Fruit fly (Drosophila melanogaster) whole organism, embryonic: ENCODE data around the gene sob.

Experiments
- Adf1 ChIP-seq: fragments of 200-800 bp; sonication (Bioruptor generic); IDR thresholded peaks from 2 replicates; pipeline ENCODE4 v1.3.6; 2022; ENCODE audit warnings: missing biosample characterization, missing genetic modification characterization
- Atf3 ChIP-seq: fragments of 200-800 bp; sonication (Bioruptor generic); optimal IDR thresholded peaks from 3 replicates; lab custom pipeline; 2016; ENCODE audit warnings: missing biosample characterization, missing genetic modification characterization
- CG1024 ChIP-seq: fragments of 200-800 bp; sonication (Bioruptor generic); IDR thresholded peaks from 2 replicates; pipeline ENCODE4 v1.3.6; 2022; ENCODE audit warnings: missing biosample characterization, missing genetic modification characterization
- CG11723 ChIP-seq: fragments of 200-800 bp; sonication (Bioruptor generic); optimal IDR thresholded peaks from 2 replicates; lab custom pipeline; 2017; ENCODE audit warnings: missing biosample characterization, mild to moderate bottlenecking, missing genetic modification characterization
- CG12071 ChIP-seq: fragments of 200-800 bp; sonication (Bioruptor generic); optimal IDR thresholded peaks from 3 replicates; lab custom pipeline; 2018; ENCODE audit warnings: missing biosample characterization, mild to moderate bottlenecking, missing genetic modification characterization
- CG13296 ChIP-seq: fragments of 200-800 bp; sonication (Bioruptor generic); optimal IDR thresholded peaks from 3 replicates; lab custom pipeline; 2018; ENCODE audit warnings: missing biosample characterization, mild to moderate bottlenecking, missing genetic modification characterization
- CG15269 ChIP-seq: fragments of 200-800 bp; sonication (Bioruptor generic); optimal IDR thresholded peaks from 2 replicates; lab custom pipeline; 2018; ENCODE audit warnings: missing biosample characterization, mild to moderate bottlenecking, missing genetic modification characterization, moderate library complexity
- CG15696 ChIP-seq: fragments of 200-800 bp; sonication (Bioruptor generic); optimal IDR thresholded peaks from 2 replicates; lab custom pipeline; 2019; ENCODE audit warnings: missing biosample characterization, mild to moderate bottlenecking, missing genetic modification characterization, moderate library complexity
- CG1603 ChIP-seq: fragments of 200-800 bp; sonication (Bioruptor generic); optimal IDR thresholded peaks from 2 replicates; lab custom pipeline; 2019; ENCODE audit warnings: missing biosample characterization, mild to moderate bottlenecking, missing genetic modification characterization, moderate library complexity
- CG17328 ChIP-seq: fragments of 200-800 bp; sonication (Bioruptor generic); IDR thresholded peaks from 2 replicates; pipeline ENCODE4 v1.3.6; 2022; ENCODE audit warnings: missing biosample characterization, missing genetic modification characterization
- CG18619 ChIP-seq: fragments of 200-800 bp; sonication (Bioruptor generic); optimal IDR thresholded peaks from 3 replicates; lab custom pipeline; 2017; ENCODE audit warnings: missing biosample characterization, mild to moderate bottlenecking, missing genetic modification characterization
- CG18764 ChIP-seq: fragments of 200-800 bp; sonication (Bioruptor generic); optimal IDR thresholded peaks from 3 replicates; lab custom pipeline; 2016; ENCODE audit warnings: missing biosample characterization, missing genetic modification characterization
- CG2202 ChIP-seq: fragments of 200-800 bp; sonication (Bioruptor generic); optimal IDR thresholded peaks from 2 replicates; lab custom pipeline; 2018; ENCODE audit warnings: missing biosample characterization, mild to moderate bottlenecking, missing genetic modification characterization
- CG2712 ChIP-seq: fragments of 200-800 bp; optimal IDR thresholded peaks from 3 replicates; lab custom pipeline; 2019; ENCODE audit warnings: missing biosample characterization, mild to moderate bottlenecking, missing genetic modification characterization, moderate library complexity
- CG34376 ChIP-seq: fragments of 200-800 bp; sonication (Bioruptor generic); optimal IDR thresholded peaks from 2 replicates; lab custom pipeline; 2018; ENCODE audit warnings: missing biosample characterization, mild to moderate bottlenecking, missing genetic modification characterization
- CG3726 ChIP-seq: fragments of 200-800 bp; sonication (Bioruptor generic); IDR thresholded peaks from 3 replicates; pipeline ENCODE4, ENCODE4 v1.3.6; 2022; ENCODE audit warnings: missing biosample characterization, missing genetic modification characterization
- CG6813 ChIP-seq: fragments of 200-800 bp; sonication (Bioruptor generic); optimal IDR thresholded peaks from 2 replicates; lab custom pipeline; 2017; ENCODE audit warnings: missing biosample characterization, missing genetic modification characterization, mild to moderate bottlenecking, moderate library complexity, missing genetic modification reagents
- CG7928 ChIP-seq: fragments of 200-800 bp; sonication (Bioruptor generic); optimal IDR thresholded peaks from 2 replicates; lab custom pipeline; 2017; ENCODE audit warnings: missing biosample characterization, mild to moderate bottlenecking, missing genetic modification characterization
- CG8924 ChIP-seq: fragments of 200-800 bp; optimal IDR thresholded peaks from 3 replicates; lab custom pipeline; 2019; ENCODE audit warnings: missing biosample characterization, mild to moderate bottlenecking, missing genetic modification characterization, moderate library complexity
- D19A ChIP-seq: fragments of 200-800 bp; optimal IDR thresholded peaks from 3 replicates; lab custom pipeline; 2019; ENCODE audit warnings: missing biosample characterization, mild to moderate bottlenecking, missing genetic modification characterization, moderate library complexity
- Dek ChIP-seq: fragments of 200-800 bp; sonication (Bioruptor generic); optimal IDR thresholded peaks from 3 replicates; lab custom pipeline; 2019; ENCODE audit warnings: missing biosample characterization, mild to moderate bottlenecking, missing genetic modification characterization, moderate library complexity
- ERR ChIP-seq: fragments of 200-800 bp; sonication (Bioruptor generic); optimal IDR thresholded peaks from 2 replicates; lab custom pipeline; 2016; ENCODE audit warnings: missing biosample characterization, missing genetic modification characterization
- Hmx ChIP-seq: fragments of 200-800 bp; sonication (Bioruptor generic); optimal IDR thresholded peaks from 2 replicates; lab custom pipeline; 2016; ENCODE audit warnings: missing biosample characterization, missing genetic modification characterization
- Med ChIP-seq: fragments of 200-800 bp; sonication (Bioruptor generic); peaks from one replicate; lab custom pipeline; 2016; ENCODE audit warnings: missing biosample characterization, missing genetic modification characterization, mild to moderate bottlenecking, inconsistent platforms, moderate library complexity
- NC2α ChIP-seq: fragments of 200-800 bp; sonication (Bioruptor generic); optimal IDR thresholded peaks from 2 replicates; lab custom pipeline; 2016; ENCODE audit warnings: missing biosample characterization, missing genetic modification characterization
- Opbp ChIP-seq: fragments of 200-800 bp; sonication (Bioruptor generic); IDR thresholded peaks from 3 replicates; pipeline ENCODE4 v1.3.6; 2022; ENCODE audit warnings: missing biosample characterization, missing genetic modification characterization; ENCODE audit not compliant: partially characterized antibody
- Trl ChIP-seq, 3 experiments: fragments of >200 bp in 2 of 3; fragments of 200-800 bp in 1 of 3; sonication (Bioruptor generic) in 1 of 3; optimal IDR thresholded peaks; 2 replicates in 1 of 3; 3 replicates in 2 of 3; lab custom pipeline; 2016 to 2017; ENCODE audit warnings: missing biosample characterization in 1 of 3, missing genetic modification characterization in 1 of 3
- chif ChIP-seq, 2 experiments: fragments of 200-800 bp; sonication (Bioruptor generic); optimal IDR thresholded peaks; 3 replicates each; lab custom pipeline; 2016; ENCODE audit warnings: missing biosample characterization in 2 of 2, missing genetic modification characterization in 2 of 2
- chm ChIP-seq: fragments of 200-800 bp; sonication (Bioruptor generic); IDR thresholded peaks from 2 replicates; pipeline ENCODE4 v1.3.6; 2022; ENCODE audit warnings: missing biosample characterization, missing genetic modification characterization
- crc ChIP-seq: fragments of 200-800 bp; sonication (Bioruptor generic); optimal IDR thresholded peaks from 2 replicates; lab custom pipeline; 2016; ENCODE audit warnings: missing biosample characterization, missing genetic modification characterization
- cwo ChIP-seq: fragments of 200-800 bp; sonication (Bioruptor generic); optimal IDR thresholded peaks from 3 replicates; lab custom pipeline; 2017; ENCODE audit warnings: missing biosample characterization, missing genetic modification characterization, mild to moderate bottlenecking, moderate library complexity, missing genetic modification reagents
- emc ChIP-seq: fragments of 200-800 bp; sonication (Bioruptor generic); optimal IDR thresholded peaks from 2 replicates; lab custom pipeline; 2016; ENCODE audit warnings: missing biosample characterization, missing genetic modification characterization
- gcm2 ChIP-seq: fragments of 200-800 bp; sonication (Bioruptor generic); optimal IDR thresholded peaks from 2 replicates; lab custom pipeline; 2016; ENCODE audit warnings: missing biosample characterization, missing genetic modification characterization
- gem ChIP-seq: fragments of 200-800 bp; sonication (Bioruptor generic); optimal IDR thresholded peaks from 2 replicates; lab custom pipeline; 2019; ENCODE audit warnings: missing biosample characterization, mild to moderate bottlenecking, missing genetic modification characterization, moderate library complexity
- gfzf ChIP-seq: fragments of 200-800 bp; sonication (Bioruptor generic); optimal IDR thresholded peaks from 2 replicates; lab custom pipeline; 2016; ENCODE audit warnings: missing biosample characterization, mild to moderate bottlenecking, missing genetic modification characterization, moderate library complexity
- grau ChIP-seq: fragments of 200-800 bp; optimal IDR thresholded peaks from 3 replicates; lab custom pipeline; 2019; ENCODE audit warnings: missing biosample characterization, mild to moderate bottlenecking, missing genetic modification characterization, moderate library complexity
- grn ChIP-seq: fragments of 200-800 bp; sonication (Bioruptor generic); optimal IDR thresholded peaks from 3 replicates; lab custom pipeline; 2017; ENCODE audit warnings: missing biosample characterization, missing genetic modification characterization
- ham ChIP-seq: fragments of 200-800 bp; sonication (Bioruptor generic); IDR thresholded peaks from 2 replicates; pipeline ENCODE4 v1.3.6; 2022; ENCODE audit warnings: missing biosample characterization, missing genetic modification characterization
- jumu ChIP-seq: fragments of 200-800 bp; sonication (Bioruptor generic); optimal IDR thresholded peaks from 3 replicates; lab custom pipeline; 2016; ENCODE audit warnings: missing biosample characterization, missing genetic modification characterization
- klu ChIP-seq: fragments of 200-800 bp; sonication (Bioruptor generic); IDR thresholded peaks from 2 replicates; pipeline ENCODE4 v1.3.6; 2022; ENCODE audit warnings: missing biosample characterization, missing genetic modification characterization
- odd ChIP-seq: fragments of 200-800 bp; sonication (Bioruptor generic); optimal IDR thresholded peaks from 2 replicates; lab custom pipeline; 2017; ENCODE audit warnings: missing biosample characterization, mild to moderate bottlenecking, missing genetic modification characterization
- p53 ChIP-seq: fragments of 200-800 bp; sonication (Bioruptor generic); optimal IDR thresholded peaks from 2 replicates; lab custom pipeline; 2016; ENCODE audit warnings: missing biosample characterization, missing genetic modification characterization
- prd ChIP-seq, 3 experiments: fragments of >200 bp in 2 of 3; fragments of 200-800 bp in 1 of 3; sonication (Bioruptor generic) in 1 of 3; optimal IDR thresholded peaks in 2 of 3; IDR thresholded peaks in 1 of 3; 2 replicates in 2 of 3; 3 replicates in 1 of 3; pipeline versions ENCODE4 v1.3.6 to Lab custom; 2017 to 2022; ENCODE audit warnings: missing biosample characterization in 1 of 3, missing genetic modification characterization in 1 of 3
- repo ChIP-seq: fragments of 200-800 bp; sonication (Bioruptor generic); optimal IDR thresholded peaks from 2 replicates; lab custom pipeline; 2016; ENCODE audit warnings: missing biosample characterization, missing genetic modification characterization
- salm ChIP-seq: fragments of 200-800 bp; sonication (Bioruptor generic); optimal IDR thresholded peaks from 2 replicates; lab custom pipeline; 2018; ENCODE audit warnings: missing biosample characterization, mild to moderate bottlenecking, missing genetic modification characterization
- sug ChIP-seq: fragments of 200-800 bp; optimal IDR thresholded peaks from 2 replicates; lab custom pipeline; 2019; ENCODE audit warnings: missing biosample characterization, mild to moderate bottlenecking, missing genetic modification characterization, moderate library complexity
- tio ChIP-seq: fragments of 200-800 bp; sonication (Bioruptor generic); optimal IDR thresholded peaks from 2 replicates; lab custom pipeline; 2017; ENCODE audit warnings: missing biosample characterization, missing genetic modification characterization, inconsistent platforms
- wor ChIP-seq: fragments of 200-800 bp; sonication (Bioruptor generic); IDR thresholded peaks from 2 replicates; pipeline ENCODE4 v1.3.6; 2022; ENCODE audit warnings: missing biosample characterization, missing genetic modification characterization

sob gene

DNA sequence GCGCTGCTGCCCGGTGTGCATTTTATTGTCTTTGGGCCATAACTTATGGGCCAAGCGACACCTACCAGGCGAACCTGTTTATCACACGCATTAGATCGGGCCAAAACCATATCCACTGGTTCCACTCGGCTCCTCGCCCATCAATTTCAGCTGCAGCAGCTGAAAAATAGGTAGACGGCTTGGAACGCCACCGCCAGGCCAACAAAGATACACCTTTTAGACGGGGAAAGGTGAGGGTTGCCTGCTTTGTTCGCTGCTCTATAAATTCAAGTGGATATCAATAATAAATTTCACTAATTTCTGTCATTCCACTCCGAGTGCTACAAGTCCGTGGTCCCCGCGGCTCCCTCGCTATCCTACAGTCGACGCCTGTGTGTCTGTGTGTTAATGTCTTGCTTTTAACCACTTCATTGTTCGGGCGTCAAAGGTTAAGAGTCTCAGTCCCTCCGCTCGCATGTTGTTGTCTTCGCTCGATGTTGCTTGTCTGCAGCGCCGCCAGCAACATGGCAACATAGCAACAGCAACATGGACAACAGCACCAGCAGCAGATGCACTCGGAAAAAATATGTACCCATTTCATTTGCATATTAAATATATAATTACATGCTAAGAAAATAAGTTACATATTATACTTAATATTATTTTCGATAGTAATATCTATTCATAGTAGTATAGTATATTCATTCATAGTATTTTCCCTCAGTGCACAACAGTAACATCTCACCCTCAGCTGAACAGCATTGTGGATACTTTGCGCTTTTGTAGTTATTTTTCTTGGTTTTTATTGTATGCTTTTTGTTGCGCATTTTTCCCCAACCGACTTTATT is 7.6 kb upstream of the sob start (continued):
- TF ChIP-seq CG7928 (GFP tag; lab: Kevin White, UChicago) = no peak
- TF ChIP-seq Atf3 (GFP tag; lab: Kevin White, UChicago) = no peak
- peak; percentile 65 for TF ChIP-seq CG6813
- peak; percentile 93 for TF ChIP-seq CG8924 (tag; lab: Kevin White, UChicago)
- TF ChIP-seq p53 (GFP tag; lab: Kevin White, UChicago) = no peak
- TF ChIP-seq CG2712 (tag; lab: Kevin White, UChicago) = peak; percentile 97
- peak; percentile 96 for TF ChIP-seq CG15696
- no peak for TF ChIP-seq CG34376
- peak; percentile 66 for TF ChIP-seq wor (GFP tag; lab: Robert Waterston, UW)
- TF ChIP-seq CG15269 (tag; lab: Kevin White, UChicago) = peak; percentile 80
- no peak for TF ChIP-seq gfzf (GFP tag; lab: Kevin White, UChicago)
- no peak for TF ChIP-seq ham (GFP tag; lab: Robert Waterston, UW)
- no peak for TF ChIP-seq Trl (optimal IDR thresholded peaks at IDR 0.05; lab: Kevin White, UChicago)
- TF ChIP-seq Trl (GFP tag; optimal IDR thresholded peaks at IDR 0.05; lab: Kevin White, UChicago) = no peak
- TF ChIP-seq jumu (GFP tag; lab: Kevin White, UChicago) = no peak
- TF ChIP-seq sug (tag; lab: Kevin White, UChicago) = peak; percentile 10
- no peak for TF ChIP-seq Hmx (GFP tag; lab: Kevin White, UChicago)
- no peak for TF ChIP-seq prd (optimal IDR thresholded peaks at IDR 0.05; lab: Kevin White, UChicago)
- peak; percentile 92 for TF ChIP-seq prd (GFP tag; IDR thresholded peaks at IDR 0.05; lab: Robert Waterston, UW)
- peak; percentile 47 for TF ChIP-seq CG11723
- peak; percentile 12 for TF ChIP-seq cwo (GFP tag; lab: Kevin White, UChicago)
- TF ChIP-seq gem = peak; percentile 93
- no peak for TF ChIP-seq gcm2
- TF ChIP-seq klu (GFP tag; lab: Robert Waterston, UW) = peak; percentile 50
- TF ChIP-seq CG1603 (tag; lab: Kevin White, UChicago) = peak; percentile 87
- no peak for TF ChIP-seq NC2α
- no peak for TF ChIP-seq Opbp (GFP tag; lab: Robert Waterston, UW)
- peak; percentile 89 for TF ChIP-seq CG2202 (tag; lab: Kevin White, UChicago)
- TF ChIP-seq tio = peak; percentile 68
- peak; percentile 70 for TF ChIP-seq CG18764
- peak; percentile 65 for TF ChIP-seq CG1024 (GFP tag; lab: Robert Waterston, UW)
- TF ChIP-seq repo (GFP tag; lab: Kevin White, UChicago) = no peak
- TF ChIP-seq Adf1 = no peak
- no peak for TF ChIP-seq ERR (GFP tag; lab: Kevin White, UChicago)
- peak; percentile 91 for TF ChIP-seq CG17328 (GFP tag; lab: Robert Waterston, UW)
- peak; percentile 86 for TF ChIP-seq grau
- peak; percentile 44 for TF ChIP-seq CG18619 (GFP tag; lab: Kevin White, UChicago)
- no peak for TF ChIP-seq crc
- TF ChIP-seq odd (GFP tag; lab: Kevin White, UChicago) = peak; percentile 92
- peak; percentile 73 for TF ChIP-seq salm (tag; lab: Kevin White, UChicago)
- peak; percentile 49 for TF ChIP-seq Med (GFP tag; lab: Kevin White, UChicago)
- TF ChIP-seq D19A (tag; lab: Kevin White, UChicago) = peak; percentile 88
- no peak for TF ChIP-seq emc (GFP tag; lab: Kevin White, UChicago)
- TF ChIP-seq chif (GFP tag; optimal IDR thresholded peaks at IDR 0.05; lab: Kevin White, UChicago) = peak in 1 of 2 experiments; percentile 30
- TF ChIP-seq Dek = peak; percentile 45
- no peak for TF ChIP-seq grn (GFP tag; lab: Kevin White, UChicago)
- TF ChIP-seq CG13296 (GFP tag; lab: Kevin White, UChicago) = peak; percentile 46
- peak; percentile 52 for TF ChIP-seq chm
- TF ChIP-seq CG3726 (GFP tag; lab: Robert Waterston, UW) = peak; percentile 46; the same call in 1 of the 3 replicates
- peak; percentile 8 for TF ChIP-seq CG12071
